Worm (Caenorhabditis elegans): ENCODE data around the gene mfsd-6.
"Not testable (repeated sequence)": the region's sequence is repeated elsewhere in the genome, so short reads cannot be mapped to it uniquely, and the experiment has no call there.

ce11 chrIII:7594482-7594881 is 15.3 kb upstream of the mfsd-6 start, which contains the start of gene Y80D4G.2:
- not testable (repeated sequence) for TF ChIP-seq hlh-6 (tag; optimal IDR thresholded peaks at IDR 0.05); pha-4 (tag; optimal IDR thresholded peaks at IDR 0.05); pqm-1 (tag; optimal IDR thresholded peaks at IDR 0.05); dve-1 (tag; optimal IDR thresholded peaks at IDR 0.05); nfya-1 (tag; optimal IDR thresholded peaks at IDR 0.05); ceh-24 (tag; optimal IDR thresholded peaks at IDR 0.05); unc-42 (tag; optimal IDR thresholded peaks at IDR 0.05); K02D7.2 (tag; optimal IDR thresholded peaks at IDR 0.05); odd-2 (tag; optimal IDR thresholded peaks at IDR 0.05); ceh-2 (tag; optimal IDR thresholded peaks at IDR 0.05); npax-4 (tag; optimal IDR thresholded peaks at IDR 0.05); fkh-10 (GFP tag; optimal IDR thresholded peaks at IDR 0.05); dmd-4 (tag; optimal IDR thresholded peaks at IDR 0.05; ENCODE audit: borderline replicate concordance); unc-55 (GFP tag; optimal IDR thresholded peaks at IDR 0.05)

Measured in whole organism, late embryonic.